Worm (Caenorhabditis elegans): ENCODE measurements around the gene srlf-1.

- TF ChIP-seq gei-17 (GFP tag; optimal IDR thresholded peaks at IDR 0.05) (no peak), ztf-25 (GFP tag; IDR thresholded peaks at IDR 0.05) (no peak), hmg-20 (GFP tag; IDR thresholded peaks at IDR 0.05) (no peak), pha-4 (tag; optimal IDR thresholded peaks at IDR 0.05) (no peak), die-1 (tag; optimal IDR thresholded peaks at IDR 0.05) (no peak)
These were observed 16.5 kb downstream of the srlf-1 start for ce11 chrII:7806872-7807271.
